Fruit fly (Drosophila melanogaster): Measurements from ENCODE around the gene cyc.

dm6 chr3L:19833227-19833626, 17.5 kb upstream of the cyc start:
- TF ChIP-seq insv (optimal IDR thresholded peaks at IDR 0.05) (no peak), h (optimal IDR thresholded peaks at IDR 0.05) (no peak), psq (optimal IDR thresholded peaks at IDR 0.05) (no peak), Sin3A (optimal IDR thresholded peaks at IDR 0.05) (no peak), Myc (optimal IDR thresholded peaks at IDR 0.05) (no peak)

All from Kc167 (cell line).